Worm (Caenorhabditis elegans) whole organism, mixed stage, embryonic: ENCODE data around the gene let-268.

ENCODE experiments used
- M03D4.4 ChIP-seq: sonication (generic microtip); optimal IDR thresholded peaks from 2 replicates; lab custom pipeline; 2017; ENCODE audit warnings: mild to moderate bottlenecking, missing genetic modification characterization, missing compliant biosample characterization
- bed-3 ChIP-seq: fragments of 200-800 bp; sonication (Bioruptor generic); optimal IDR thresholded peaks from 3 replicates; lab custom pipeline; 2018; ENCODE audit warnings: mild to moderate bottlenecking, missing genetic modification characterization, moderate library complexity, missing compliant biosample characterization
- blmp-1 ChIP-seq: fragments of 150-350 bp; optimal IDR thresholded peaks from 2 replicates; lab custom pipeline; 2014; ENCODE audit warnings: missing biosample characterization, missing genetic modification characterization
- ceh-39 ChIP-seq: fragments of 150-350 bp; optimal IDR thresholded peaks from 2 replicates; lab custom pipeline; 2014; ENCODE audit warnings: missing biosample characterization, missing genetic modification characterization
- ceh-43 ChIP-seq: fragments of 200-800 bp; sonication (Bioruptor generic); optimal IDR thresholded peaks from 2 replicates; lab custom pipeline; 2018; ENCODE audit warnings: mild to moderate bottlenecking, missing genetic modification characterization, moderate library complexity, missing compliant biosample characterization
- ceh-83 ChIP-seq: fragments of 200-800 bp; sonication (Bioruptor generic); optimal IDR thresholded peaks from 2 replicates; lab custom pipeline; 2018; ENCODE audit warnings: mild to moderate bottlenecking, missing genetic modification characterization, missing compliant biosample characterization
- ces-1 ChIP-seq: fragments of 150-350 bp; optimal IDR thresholded peaks from 2 replicates; lab custom pipeline; 2014; ENCODE audit warnings: missing biosample characterization, missing genetic modification reagents, missing genetic modification characterization
- cnd-1 ChIP-seq: fragments of 200-800 bp; sonication (Bioruptor generic); optimal IDR thresholded peaks from 2 replicates; lab custom pipeline; 2018; ENCODE audit warnings: mild to moderate bottlenecking, missing genetic modification characterization, missing compliant biosample characterization
- drap-1 ChIP-seq: fragments of 200-800 bp; sonication (Bioruptor generic); optimal IDR thresholded peaks from 3 replicates; lab custom pipeline; 2018; ENCODE audit warnings: mild to moderate bottlenecking, missing genetic modification characterization, missing compliant biosample characterization
- elt-1 ChIP-seq: sonication (generic microtip); optimal IDR thresholded peaks from 2 replicates; lab custom pipeline; 2017; ENCODE audit warnings: missing genetic modification characterization, mild to moderate bottlenecking, missing compliant biosample characterization, antibody characterized with exemption, moderate library complexity, borderline replicate concordance; ENCODE audit not compliant: insufficient read depth
- elt-3 ChIP-seq: fragments of 150-350 bp; optimal IDR thresholded peaks from 2 replicates; lab custom pipeline; 2014; ENCODE audit warnings: missing biosample characterization, missing genetic modification characterization
- ham-2 ChIP-seq: fragments of 200-800 bp; sonication (Bioruptor generic); optimal IDR thresholded peaks from 2 replicates; lab custom pipeline; 2018; ENCODE audit warnings: mild to moderate bottlenecking, missing genetic modification characterization, missing compliant biosample characterization
- lin-13 ChIP-seq: fragments of 150-350 bp; optimal IDR thresholded peaks from 2 replicates; lab custom pipeline; 2014; ENCODE audit warnings: missing biosample characterization, missing genetic modification characterization
- lin-32 ChIP-seq: fragments of 200-800 bp; sonication (Bioruptor generic); optimal IDR thresholded peaks from 2 replicates; lab custom pipeline; 2018; ENCODE audit warnings: mild to moderate bottlenecking, missing genetic modification characterization, missing compliant biosample characterization
- lsy-2 ChIP-seq: fragments of 150-350 bp; optimal IDR thresholded peaks from 2 replicates; lab custom pipeline; 2014; ENCODE audit warnings: missing biosample characterization, missing genetic modification characterization
- mab-5 ChIP-seq: fragments of 150-350 bp; optimal IDR thresholded peaks from 2 replicates; lab custom pipeline; 2014; ENCODE audit warnings: missing biosample characterization, missing genetic modification characterization
- mep-1 ChIP-seq: fragments of 150-350 bp; optimal IDR thresholded peaks from 2 replicates; lab custom pipeline; 2017; ENCODE audit warnings: missing biosample characterization, missing genetic modification reagents, missing genetic modification characterization, inconsistent platforms
- nhr-2 ChIP-seq: fragments of 150-350 bp; optimal IDR thresholded peaks from 2 replicates; lab custom pipeline; 2014; ENCODE audit warnings: missing biosample characterization, missing genetic modification characterization
- nhr-76 ChIP-seq: sonication (generic microtip); optimal IDR thresholded peaks from 2 replicates; lab custom pipeline; 2017; ENCODE audit warnings: missing biosample characterization, missing genetic modification characterization
- pha-4 ChIP-seq: fragments of 150-350 bp; optimal IDR thresholded peaks from 2 replicates; lab custom pipeline; 2018; ENCODE audit warnings: missing biosample characterization, missing genetic modification reagents, missing genetic modification characterization
- sem-2 ChIP-seq: fragments of 200-800 bp; sonication (Bioruptor generic); optimal IDR thresholded peaks from 2 replicates; lab custom pipeline; 2018; ENCODE audit warnings: mild to moderate bottlenecking, missing genetic modification characterization, missing compliant biosample characterization
- sptf-1 ChIP-seq: sonication (generic microtip); optimal IDR thresholded peaks from 2 replicates; lab custom pipeline; 2017; ENCODE audit warnings: mild to moderate bottlenecking, missing genetic modification characterization, moderate library complexity, missing compliant biosample characterization
- unc-120 ChIP-seq: sonication (generic microtip); optimal IDR thresholded peaks from 2 replicates; lab custom pipeline; 2017; ENCODE audit warnings: missing genetic modification characterization, missing compliant biosample characterization; ENCODE audit not compliant: poor library complexity, severe bottlenecking
- unc-39 ChIP-seq: fragments of 150-350 bp; optimal IDR thresholded peaks from 2 replicates; lab custom pipeline; 2014; ENCODE audit warnings: missing biosample characterization, missing genetic modification characterization
- unc-62 ChIP-seq: fragments of 150-350 bp; optimal IDR thresholded peaks from 2 replicates; lab custom pipeline; 2014; ENCODE audit warnings: missing biosample characterization, missing genetic modification reagents, missing genetic modification characterization
- zip-8 ChIP-seq: fragments of 150-350 bp; optimal IDR thresholded peaks from 2 replicates; lab custom pipeline; 2014; ENCODE audit warnings: missing biosample characterization, missing genetic modification characterization
- ztf-11 ChIP-seq: fragments of 150-350 bp; optimal IDR thresholded peaks from 2 replicates; lab custom pipeline; 2014; ENCODE audit warnings: missing biosample characterization, missing genetic modification characterization

The let-268 gene

DNA sequence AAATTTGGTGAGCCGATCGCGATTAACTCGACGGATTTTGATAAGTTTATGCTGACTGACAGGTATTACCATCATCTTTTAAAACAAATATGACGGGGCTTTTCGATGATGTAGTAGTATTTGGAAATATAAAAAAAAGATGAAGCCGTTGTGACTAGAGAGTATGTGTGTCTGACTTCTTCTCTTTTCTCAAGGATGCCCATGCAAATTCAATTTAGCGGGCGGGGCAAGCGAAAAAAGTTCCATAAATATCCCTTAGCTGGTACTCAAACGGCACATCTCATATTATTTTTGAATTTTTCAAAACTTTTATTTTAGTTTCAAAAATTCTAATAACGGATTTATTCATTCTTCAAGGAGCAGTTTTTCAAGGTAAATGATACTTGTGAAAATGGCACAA is 20.7 kb upstream of the let-268 start, which contains the start of gene stg-1:
stg-1 (minus strand) TSS at position 153 of the 400 bp plus-strand sequence.
- TF ChIP-seq ces-1: peak; percentile 66
- no peak for TF ChIP-seq zip-8 (tag; lab: Kevin White, UChicago)
- TF ChIP-seq, all 35 proteins: peak for 1

DNA sequence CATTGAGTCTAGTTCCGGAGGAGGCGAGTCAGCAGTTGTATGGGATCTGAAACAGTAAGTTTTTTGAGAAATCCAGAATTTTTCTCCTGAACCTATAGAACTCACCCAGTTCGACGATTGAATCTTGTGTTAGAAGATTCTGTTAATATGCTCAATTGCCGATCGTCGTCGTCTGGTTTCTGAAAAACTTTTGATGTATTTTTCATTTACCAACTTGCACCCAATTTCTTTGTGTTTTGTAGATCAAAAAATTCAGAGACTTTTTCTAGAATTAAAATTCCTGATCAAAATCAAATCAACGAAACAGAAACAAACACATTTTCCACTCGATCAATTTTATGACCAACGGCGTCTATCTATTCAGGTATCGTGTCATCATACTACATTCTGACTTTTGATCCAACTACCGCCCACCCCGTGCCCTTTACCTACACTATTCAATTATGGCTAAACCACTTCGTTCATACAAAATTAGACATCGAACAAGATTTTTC is 16.8 kb upstream of the let-268 start, which contains the start of gene C18D1.2:
C18D1.2 (plus strand) TSS at position 444 of the 494 bp plus-strand sequence.
- TF ChIP-seq ztf-11 (no peak), lin-13 (no peak)

ce11 chrII:10051485-10051884 is 11.7 kb upstream of the let-268 start:
- TF ChIP-seq lin-32 (GFP tag; lab: Kevin White, UChicago) (no peak), bed-3 (GFP tag; lab: Kevin White, UChicago) (no peak), ceh-39 (tag; lab: Kevin White, UChicago) (no peak), drap-1 (GFP tag; lab: Kevin White, UChicago) (no peak), unc-120 (tag; lab: Kevin White, UChicago) (no peak), ham-2 (GFP tag; lab: Kevin White, UChicago) (no peak), ztf-11 (no peak), ces-1 (no peak), nhr-2 (tag; lab: Kevin White, UChicago) (no peak), lsy-2 (tag; lab: Kevin White, UChicago) (no peak), elt-1 (tag; lab: Kevin White, UChicago) (no peak), pha-4 (tag; lab: Kevin White, UChicago) (no peak), lin-13 (no peak), mab-5 (tag; lab: Kevin White, UChicago) (no peak), cnd-1 (tag; lab: Kevin White, UChicago) (no peak), zip-8 (tag; lab: Kevin White, UChicago) (no peak), ceh-43 (GFP tag; lab: Kevin White, UChicago) (no peak), elt-3 (tag; lab: Kevin White, UChicago) (no peak), blmp-1 (no peak)

ce11 chrII:10048568-10048967 is 8.8 kb upstream of the let-268 start, which contains the start of gene flp-4:
TSS of gene flp-4 (plus strand) at chrII:10048868.
- TF ChIP-seq elt-3 (tag; lab: Kevin White, UChicago) (no peak), blmp-1 (no peak), zip-8 (tag; lab: Kevin White, UChicago) (no peak), unc-39 (tag; lab: Kevin White, UChicago) (no peak)

ce11 chrII:10045670-10046069 is 5.9 kb upstream of the let-268 start:
- TF ChIP-seq blmp-1 (peak; percentile 80), bed-3 (GFP tag; lab: Kevin White, UChicago) (no peak), elt-3 (tag; lab: Kevin White, UChicago) (peak; percentile 42)
- TF ChIP-seq, all 35 proteins: peak for 2

DNA sequence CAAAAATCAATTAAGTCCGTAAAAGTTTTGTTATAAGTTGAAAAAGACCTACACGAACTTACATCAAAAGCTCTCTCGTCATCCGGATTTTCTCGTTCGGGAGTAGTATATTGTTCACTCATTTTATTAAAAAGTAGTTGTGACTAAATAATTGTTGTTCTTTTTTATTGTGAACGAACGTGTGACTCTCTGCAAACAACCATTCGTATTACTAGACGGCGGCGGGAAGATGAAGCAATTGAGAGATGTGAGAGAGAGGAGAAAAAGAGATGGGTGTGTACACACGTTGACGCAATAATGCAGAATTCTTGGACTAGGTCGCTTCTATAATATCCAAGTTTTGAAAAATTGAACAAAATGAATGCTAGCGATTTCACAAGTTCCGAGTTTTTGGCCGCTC is 5.2 kb upstream of the let-268 start, which contains the start of the genes F52H3.11 and bath-38:
F52H3.11 (minus strand) TSS at position 203 of the 400 bp plus-strand sequence.
bath-38 (minus strand) TSS at position 310 of the 400 bp plus-strand sequence.
- TF ChIP-seq unc-39 (tag; lab: Kevin White, UChicago): no peak
- no peak for TF ChIP-seq bed-3 (GFP tag; lab: Kevin White, UChicago)
- TF ChIP-seq drap-1 (GFP tag; lab: Kevin White, UChicago): no peak
- TF ChIP-seq elt-3 (tag; lab: Kevin White, UChicago): no peak
- no peak for TF ChIP-seq ztf-11
- no peak for TF ChIP-seq ceh-83 (GFP tag; lab: Kevin White, UChicago)
- no peak for TF ChIP-seq nhr-76 (tag; lab: Kevin White, UChicago)
- no peak for TF ChIP-seq sptf-1 (tag; lab: Kevin White, UChicago)
- TF ChIP-seq mep-1: peak; percentile 47
- no peak for TF ChIP-seq sem-2 (GFP tag; lab: Kevin White, UChicago)
- peak; percentile 37 for TF ChIP-seq lsy-2 (tag; lab: Kevin White, UChicago)
- no peak for TF ChIP-seq zip-8 (tag; lab: Kevin White, UChicago)
- TF ChIP-seq ceh-43 (GFP tag; lab: Kevin White, UChicago): no peak
- TF ChIP-seq unc-120 (tag; lab: Kevin White, UChicago): no peak
- no peak for TF ChIP-seq ceh-39 (tag; lab: Kevin White, UChicago)
- no peak for TF ChIP-seq M03D4.4 (tag; lab: Kevin White, UChicago)
- peak; percentile 54 for TF ChIP-seq pha-4 (tag; lab: Kevin White, UChicago)
- peak; percentile 23 for TF ChIP-seq lin-13
- TF ChIP-seq unc-62 (GFP tag; lab: Kevin White, UChicago): no peak
